Worm (Caenorhabditis elegans): Measurements from ENCODE around the gene T22D1.3.

DNA sequence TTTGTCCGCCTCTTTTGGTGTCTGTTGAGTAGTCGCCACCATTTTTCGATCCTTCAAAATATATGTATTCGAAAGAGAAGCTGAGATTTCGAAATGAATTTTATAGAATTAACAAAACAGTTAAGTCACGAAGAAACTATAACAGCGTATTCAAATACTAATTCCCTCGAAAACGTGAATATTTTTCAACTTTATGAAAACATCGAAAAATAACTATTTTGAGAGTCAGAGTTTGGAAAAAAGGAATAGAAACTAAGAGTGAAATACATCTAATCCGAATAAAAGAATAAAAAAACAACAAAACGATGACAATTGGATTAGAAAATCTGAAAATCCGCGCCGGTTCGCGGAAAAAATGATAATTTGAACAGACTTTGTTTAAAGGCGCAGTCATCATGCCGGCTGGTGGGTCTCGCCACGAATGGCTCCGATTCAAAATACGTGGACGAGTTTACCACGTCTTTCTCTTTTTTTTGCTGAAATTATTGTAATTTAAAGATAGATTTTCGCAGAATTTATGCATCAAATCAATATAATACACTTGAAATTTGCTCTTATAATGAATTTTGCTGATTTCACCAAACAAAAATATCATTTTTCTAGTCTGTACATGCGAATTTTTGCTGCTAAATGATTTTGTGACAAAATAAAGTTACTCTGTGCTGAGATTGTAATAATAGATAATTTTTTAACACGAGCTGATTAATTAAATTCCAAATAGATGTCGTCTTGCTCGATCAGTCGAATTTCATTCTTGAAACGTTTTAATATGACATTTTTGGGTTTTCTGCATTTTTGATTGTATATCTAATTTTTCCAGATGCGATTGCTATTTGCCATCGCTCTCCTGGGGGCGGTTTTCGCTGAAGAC lies 3.2 kb upstream of the T22D1.3 start, which contains the start of the genes rpn-1 and ribo-1:
- TF ChIP-seq B0310.2 (tag; optimal IDR thresholded peaks at IDR 0.05) (no peak), ama-1 (optimal IDR thresholded peaks at IDR 0.05) (no peak), tra-4 (tag; optimal IDR thresholded peaks at IDR 0.05) (no peak), ceh-13 (GFP tag; optimal IDR thresholded peaks at IDR 0.05) (no peak), hmbx-1 (tag; optimal IDR thresholded peaks at IDR 0.05) (no peak), ceh-36 (tag; optimal IDR thresholded peaks at IDR 0.05) (no peak), sea-1 (GFP tag; conservative IDR thresholded peaks at IDR 0.05) (no peak), hmg-4 (GFP tag; optimal IDR thresholded peaks at IDR 0.05) (no peak)

All from whole organism, early embryonic.